Fruit fly (Drosophila melanogaster) whole organism, embryonic: ENCODE measurements around the gene st.

Source experiments
- ATbp ChIP-seq: fragments of 200-800 bp; sonication (Bioruptor generic); optimal IDR thresholded peaks from 2 replicates; lab custom pipeline; 2017; ENCODE audit warnings: missing biosample characterization, mild to moderate bottlenecking, missing genetic modification characterization, missing genetic modification reagents
- Adf1 ChIP-seq: fragments of 200-800 bp; sonication (Bioruptor generic); IDR thresholded peaks from 2 replicates; pipeline ENCODE4 v1.3.6; 2022; ENCODE audit warnings: missing biosample characterization, missing genetic modification characterization
- Aef1 ChIP-seq: fragments of 200-800 bp; sonication (Bioruptor generic); IDR thresholded peaks from 3 replicates; pipeline ENCODE4 v1.3.6; 2022; ENCODE audit warnings: missing biosample characterization, missing genetic modification characterization
- Antp ChIP-seq: fragments of 200-800 bp; sonication (Bioruptor generic); optimal IDR thresholded peaks from 3 replicates; lab custom pipeline; 2016; ENCODE audit warnings: missing biosample characterization, missing genetic modification characterization
- Bteb2 ChIP-seq: fragments of 200-800 bp; sonication (Bioruptor generic); optimal IDR thresholded peaks from 2 replicates; lab custom pipeline; 2016; ENCODE audit warnings: missing biosample characterization, missing genetic modification characterization
- C15 ChIP-seq: fragments of 200-800 bp; sonication (Bioruptor generic); IDR thresholded peaks from 3 replicates; pipeline ENCODE4 v1.3.6; 2022; ENCODE audit warnings: missing biosample characterization, missing genetic modification characterization
- CG10543 ChIP-seq: fragments of 200-800 bp; sonication (Bioruptor generic); optimal IDR thresholded peaks from 3 replicates; lab custom pipeline; 2017; ENCODE audit warnings: missing biosample characterization, mild to moderate bottlenecking, missing genetic modification characterization, moderate library complexity
- CG11085 ChIP-seq: fragments of 200-800 bp; sonication (Bioruptor generic); IDR thresholded peaks from 2 replicates; pipeline ENCODE4 v1.3.6; 2022; ENCODE audit warnings: missing biosample characterization, missing genetic modification characterization
- CG11560 ChIP-seq: fragments of 200-800 bp; sonication (Bioruptor generic); IDR thresholded peaks from 3 replicates; pipeline ENCODE4 v1.3.6; 2022; ENCODE audit warnings: missing biosample characterization, missing genetic modification characterization
- CG17829 ChIP-seq: fragments of 200-800 bp; optimal IDR thresholded peaks from 2 replicates; lab custom pipeline; 2019; ENCODE audit warnings: missing biosample characterization, mild to moderate bottlenecking, missing genetic modification characterization, moderate library complexity
- CG1792 ChIP-seq: fragments of 200-800 bp; sonication (Bioruptor generic); optimal IDR thresholded peaks from 2 replicates; lab custom pipeline; 2016; ENCODE audit warnings: missing biosample characterization, missing genetic modification characterization
- CG18599 ChIP-seq: fragments of 200-800 bp; sonication (Bioruptor generic); optimal IDR thresholded peaks from 3 replicates; lab custom pipeline; 2017; ENCODE audit warnings: missing biosample characterization, missing genetic modification characterization, mild to moderate bottlenecking, moderate library complexity, missing genetic modification reagents
- CG2202 ChIP-seq: fragments of 200-800 bp; sonication (Bioruptor generic); optimal IDR thresholded peaks from 2 replicates; lab custom pipeline; 2018; ENCODE audit warnings: missing biosample characterization, mild to moderate bottlenecking, missing genetic modification characterization
- CG2712 ChIP-seq: fragments of 200-800 bp; optimal IDR thresholded peaks from 3 replicates; lab custom pipeline; 2019; ENCODE audit warnings: missing biosample characterization, mild to moderate bottlenecking, missing genetic modification characterization, moderate library complexity
- CG31388 ChIP-seq: fragments of 200-800 bp; sonication (Bioruptor generic); optimal IDR thresholded peaks from 2 replicates; lab custom pipeline; 2016; ENCODE audit warnings: missing biosample characterization, missing genetic modification characterization
- CG4424 ChIP-seq: fragments of 200-800 bp; sonication (Bioruptor generic); optimal IDR thresholded peaks from 3 replicates; lab custom pipeline; 2016; ENCODE audit warnings: missing biosample characterization, missing genetic modification characterization
- CG6175 ChIP-seq: fragments of 200-800 bp; sonication (Bioruptor generic); IDR thresholded peaks from 3 replicates; pipeline ENCODE4 v1.3.6; 2022; ENCODE audit warnings: missing biosample characterization, missing genetic modification characterization
- CG7786 ChIP-seq: fragments of 200-800 bp; sonication (Bioruptor generic); optimal IDR thresholded peaks from 2 replicates; lab custom pipeline; 2016; ENCODE audit warnings: missing biosample characterization, missing genetic modification characterization
- CTCF ChIP-seq: fragments of 200-800 bp; sonication (Bioruptor generic); optimal IDR thresholded peaks from 2 replicates; lab custom pipeline; 2017; ENCODE audit warnings: missing biosample characterization, mild to moderate bottlenecking, missing genetic modification characterization, moderate library complexity
- Dfd ChIP-seq, 2 experiments: fragments of >200 bp; optimal IDR thresholded peaks; 2 replicates each; lab custom pipeline; 2017; ENCODE audit warnings: missing biosample characterization in 2 of 2, missing genetic modification characterization in 2 of 2
- Doc2 ChIP-seq: fragments of 200-800 bp; sonication (Bioruptor generic); IDR thresholded peaks from 2 replicates; pipeline ENCODE4 v1.3.6; 2022; ENCODE audit warnings: missing biosample characterization, missing genetic modification characterization
- Eip74EF ChIP-seq, 2 experiments: fragments of 200-800 bp in 1 of 2; fragments of >200 bp in 1 of 2; sonication (Bioruptor generic) in 1 of 2; optimal IDR thresholded peaks; 2 replicates each; lab custom pipeline; 2017 to 2019; ENCODE audit warnings: missing biosample characterization in 2 of 2, missing genetic modification characterization in 2 of 2, mild to moderate bottlenecking in 1 of 2, moderate library complexity in 1 of 2
- H15 ChIP-seq: fragments of 200-800 bp; sonication (Bioruptor generic); IDR thresholded peaks from 3 replicates; pipeline ENCODE4 v1.3.6; 2022; ENCODE audit warnings: missing biosample characterization, missing genetic modification characterization
- HHEX ChIP-seq: fragments of 200-800 bp; sonication (Bioruptor generic); optimal IDR thresholded peaks from 3 replicates; lab custom pipeline; 2017; ENCODE audit warnings: missing biosample characterization, mild to moderate bottlenecking, missing genetic modification characterization, missing genetic modification reagents
- HLHmδ ChIP-seq: fragments of 200-800 bp; sonication (Bioruptor generic); optimal IDR thresholded peaks from 2 replicates; lab custom pipeline; 2018; ENCODE audit warnings: missing biosample characterization, mild to moderate bottlenecking, missing genetic modification characterization, moderate library complexity
- HmgD ChIP-seq: fragments of 200-800 bp; sonication (Bioruptor generic); optimal IDR thresholded peaks from 3 replicates; lab custom pipeline; 2016; ENCODE audit warnings: missing biosample characterization, missing genetic modification characterization
- Hsf ChIP-seq: fragments of 200-800 bp; sonication (Bioruptor generic); optimal IDR thresholded peaks from 3 replicates; lab custom pipeline; 2016; ENCODE audit warnings: missing biosample characterization, missing genetic modification characterization
- Meics ChIP-seq: fragments of 200-800 bp; sonication (Bioruptor generic); optimal IDR thresholded peaks from 2 replicates; lab custom pipeline; 2017; ENCODE audit warnings: missing biosample characterization, mild to moderate bottlenecking, missing genetic modification characterization
- Nf-YB ChIP-seq: fragments of 200-800 bp; sonication (Bioruptor generic); optimal IDR thresholded peaks from 3 replicates; lab custom pipeline; 2019; ENCODE audit warnings: missing biosample characterization, mild to moderate bottlenecking, missing genetic modification characterization, moderate library complexity
- Poxn ChIP-seq: fragments of 200-800 bp; sonication (Bioruptor generic); IDR thresholded peaks from 2 replicates; pipeline ENCODE4 v1.3.6; 2022; ENCODE audit warnings: missing biosample characterization, missing genetic modification characterization
- Sox100B ChIP-seq: fragments of 200-800 bp; sonication (Bioruptor generic); optimal IDR thresholded peaks from 3 replicates; lab custom pipeline; 2018; ENCODE audit warnings: missing biosample characterization, mild to moderate bottlenecking, missing genetic modification characterization
- Sox102F ChIP-seq: fragments of 200-800 bp; sonication (Bioruptor generic); optimal IDR thresholded peaks from 2 replicates; lab custom pipeline; 2018; ENCODE audit warnings: missing biosample characterization, mild to moderate bottlenecking, missing genetic modification characterization, moderate library complexity
- Ssrp ChIP-seq: fragments of 200-800 bp; sonication (Bioruptor generic); optimal IDR thresholded peaks from 2 replicates; lab custom pipeline; 2018; ENCODE audit warnings: missing biosample characterization, mild to moderate bottlenecking, missing genetic modification characterization, moderate library complexity
- Xbp1 ChIP-seq: fragments of 200-800 bp; sonication (Bioruptor generic); optimal IDR thresholded peaks from 3 replicates; lab custom pipeline; 2016; ENCODE audit warnings: missing biosample characterization, mild to moderate bottlenecking, missing genetic modification characterization
- ara ChIP-seq: fragments of 200-800 bp; sonication (Bioruptor generic); IDR thresholded peaks from 2 replicates; pipeline ENCODE4 v1.3.6; 2022; ENCODE audit warnings: missing biosample characterization, missing genetic modification characterization
- az2 ChIP-seq: fragments of 200-800 bp; sonication (Bioruptor generic); optimal IDR thresholded peaks from 3 replicates; lab custom pipeline; 2016; ENCODE audit warnings: missing biosample characterization, missing genetic modification characterization
- chn ChIP-seq: fragments of 200-800 bp; sonication (Bioruptor generic); optimal IDR thresholded peaks from 2 replicates; lab custom pipeline; 2016; ENCODE audit warnings: missing biosample characterization, missing genetic modification characterization
- dan ChIP-seq: fragments of 200-800 bp; sonication (Bioruptor generic); IDR thresholded peaks from 2 replicates; pipeline ENCODE4 v1.3.6; 2022; ENCODE audit warnings: missing biosample characterization, missing genetic modification characterization
- eve ChIP-seq, 2 experiments: fragments of >200 bp; optimal IDR thresholded peaks; 2 replicates each; lab custom pipeline; 2017; ENCODE audit warnings: missing biosample characterization in 2 of 2, missing genetic modification characterization in 2 of 2
- gce ChIP-seq: fragments of 200-800 bp; sonication (Bioruptor generic); IDR thresholded peaks from 3 replicates; pipeline ENCODE4 v1.3.6; 2022; ENCODE audit warnings: missing biosample characterization, missing genetic modification characterization
- grn ChIP-seq: fragments of 200-800 bp; sonication (Bioruptor generic); optimal IDR thresholded peaks from 3 replicates; lab custom pipeline; 2017; ENCODE audit warnings: missing biosample characterization, missing genetic modification characterization
- lab ChIP-seq: fragments of 200-800 bp; sonication (Bioruptor generic); optimal IDR thresholded peaks from 3 replicates; lab custom pipeline; 2017; ENCODE audit warnings: missing biosample characterization, missing genetic modification characterization, mild to moderate bottlenecking, moderate library complexity, missing genetic modification reagents
- lbe ChIP-seq: fragments of 200-800 bp; sonication (Bioruptor generic); optimal IDR thresholded peaks from 2 replicates; lab custom pipeline; 2016; ENCODE audit warnings: missing biosample characterization, mild to moderate bottlenecking, missing genetic modification characterization
- lola ChIP-seq, 3 experiments: fragments of >200 bp in 2 of 3; fragments of 200-800 bp in 1 of 3; sonication (Bioruptor generic) in 1 of 3; optimal IDR thresholded peaks; 2 replicates each; lab custom pipeline; 2017 to 2019; ENCODE audit warnings: missing biosample characterization in 3 of 3, missing genetic modification characterization in 3 of 3, mild to moderate bottlenecking in 1 of 3, moderate library complexity in 1 of 3
- psq ChIP-seq: fragments of 200-800 bp; sonication (Bioruptor generic); optimal IDR thresholded peaks from 2 replicates; lab custom pipeline; 2017; ENCODE audit warnings: missing biosample characterization, missing genetic modification characterization
- pum ChIP-seq: fragments of 200-800 bp; sonication (Bioruptor generic); optimal IDR thresholded peaks from 2 replicates; lab custom pipeline; 2016; ENCODE audit warnings: missing biosample characterization, missing genetic modification characterization
- run ChIP-seq: fragments of 200-800 bp; sonication (Bioruptor generic); optimal IDR thresholded peaks from 3 replicates; lab custom pipeline; 2018; ENCODE audit warnings: missing biosample characterization, mild to moderate bottlenecking, missing genetic modification characterization
- scrt ChIP-seq: fragments of 200-800 bp; sonication (Bioruptor generic); optimal IDR thresholded peaks from 2 replicates; lab custom pipeline; 2018; ENCODE audit warnings: missing biosample characterization, mild to moderate bottlenecking, missing genetic modification characterization, moderate library complexity
- seq ChIP-seq: fragments of 200-800 bp; sonication (Bioruptor generic); IDR thresholded peaks from 2 replicates; pipeline ENCODE4 v1.3.6; 2022; ENCODE audit warnings: missing biosample characterization, missing genetic modification characterization
- sr ChIP-seq: fragments of 200-800 bp; sonication (Bioruptor generic); IDR thresholded peaks from 3 replicates; pipeline ENCODE4 v1.3.6; 2022; ENCODE audit warnings: missing biosample characterization, missing genetic modification characterization
- vfl ChIP-seq: fragments of 200-800 bp; sonication (Bioruptor generic); optimal IDR thresholded peaks from 2 replicates; lab custom pipeline; 2016; ENCODE audit warnings: missing biosample characterization, missing genetic modification characterization

The st gene

dm6 chr3L:16533932-16534331, 36.5 kb downstream of the st start (continued):
- TF ChIP-seq grn (GFP tag; lab: Kevin White, UChicago) (no peak), CG11560 (tag; lab: Robert Waterston, UW) (0 out of 3 replicates have a peak, but pooled peaks have one; percentile 61), Poxn (GFP tag; lab: Robert Waterston, UW) (0 out of 2 replicates have a peak, but pooled peaks have one; percentile 15), CG6175 (GFP tag; lab: Robert Waterston, UW) (0 out of 3 replicates have a peak, but pooled peaks have one; percentile 34), psq (GFP tag; lab: Kevin White, UChicago) (no peak), CTCF (GFP tag; lab: Kevin White, UChicago) (peak; percentile 17), CG2712 (tag; lab: Kevin White, UChicago) (peak; percentile 86), Bteb2 (GFP tag; lab: Kevin White, UChicago) (peak; percentile 65), CG7786 (GFP tag; lab: Kevin White, UChicago) (peak; percentile 69), az2 (GFP tag; lab: Kevin White, UChicago) (peak; percentile 81), gce (no peak), Sox102F (GFP tag; lab: Kevin White, UChicago) (peak; percentile 88), run (tag; lab: Kevin White, UChicago) (peak; percentile 61), H15 (GFP tag; lab: Robert Waterston, UW) (peak; percentile 50; the same call in 1 of the 3 replicates), Hsf (GFP tag; lab: Kevin White, UChicago) (peak; percentile 83), scrt (GFP tag; lab: Kevin White, UChicago) (peak; percentile 70), dan (GFP tag; lab: Robert Waterston, UW) (no peak), Adf1 (peak; percentile 20; the same call in 1 of the 2 replicates), HmgD (no peak), HLHmδ (no peak), CG17829 (tag; lab: Kevin White, UChicago) (peak; percentile 85), vfl (peak; percentile 54), lbe (GFP tag; lab: Kevin White, UChicago) (no peak), sr (GFP tag; lab: Robert Waterston, UW) (no peak), HHEX (GFP tag; lab: Kevin White, UChicago) (peak; percentile 78), CG4424 (GFP tag; lab: Kevin White, UChicago) (peak; percentile 86), Xbp1 (GFP tag; lab: Kevin White, UChicago) (peak; percentile 82), CG1792 (peak; percentile 12), C15 (GFP tag; lab: Robert Waterston, UW) (0 out of 3 replicates have a peak, but pooled peaks have one; percentile 45), CG18599 (GFP tag; lab: Kevin White, UChicago) (peak; percentile 84), lab (GFP tag; lab: Kevin White, UChicago) (peak; percentile 85), ara (GFP tag; lab: Robert Waterston, UW) (peak; percentile 70), pum (GFP tag; lab: Kevin White, UChicago) (peak; percentile 71), Doc2 (GFP tag; lab: Robert Waterston, UW) (0 out of 2 replicates have a peak, but pooled peaks have one; percentile 28), CG31388 (GFP tag; lab: Kevin White, UChicago) (peak; percentile 33), lola (GFP tag; optimal IDR thresholded peaks at IDR 0.05; lab: Kevin White, UChicago) (peak in 1 of 3 experiments; percentile 83), Ssrp (tag; lab: Kevin White, UChicago) (peak; percentile 87), Aef1 (peak; percentile 77), Meics (peak; percentile 85), Nf-YB (GFP tag; lab: Kevin White, UChicago) (peak; percentile 64), Antp (peak; percentile 64), Dfd (GFP tag; optimal IDR thresholded peaks at IDR 0.05; lab: Kevin White, UChicago) (no peak), Sox100B (GFP tag; lab: Kevin White, UChicago) (peak; percentile 87), CG11085 (peak; percentile 36; the same call in 1 of the 2 replicates), chn (GFP tag; lab: Kevin White, UChicago) (peak; percentile 58), ATbp (GFP tag; lab: Kevin White, UChicago) (peak; percentile 70), CG2202 (tag; lab: Kevin White, UChicago) (peak; percentile 67), eve (GFP tag; optimal IDR thresholded peaks at IDR 0.05; lab: Kevin White, UChicago) (peak in 1 of 2 experiments; percentile 90), seq (GFP tag; lab: Robert Waterston, UW) (peak; percentile 67), Eip74EF (GFP tag; optimal IDR thresholded peaks at IDR 0.05; lab: Kevin White, UChicago) (peak in 1 of 2 experiments; percentile 75), CG10543 (peak; percentile 81)
